Worm (Caenorhabditis elegans) whole organism, early embryonic: ENCODE measurements around the gene sax-2.

ENCODE experiments used
- B0310.2 ChIP-seq: sonication (generic microtip); optimal IDR thresholded peaks from 2 replicates; lab custom pipeline; 2016; ENCODE audit warnings: mild to moderate bottlenecking, missing genetic modification characterization, missing compliant biosample characterization
- ama-1 ChIP-seq: fragments of 150-350 bp; optimal IDR thresholded peaks from 2 replicates; lab custom pipeline; 2014
- flt-1 ChIP-seq: fragments of 200-800 bp; sonication (Bioruptor generic); IDR thresholded peaks from 2 replicates; pipeline ENCODE4 v1.3.6; 2022; ENCODE audit warnings: missing genetic modification characterization, missing compliant biosample characterization
- tbx-11 ChIP-seq: fragments of 200-800 bp; sonication (Bioruptor generic); IDR thresholded peaks from 2 replicates; pipeline ENCODE4 v1.3.6; 2022; ENCODE audit warnings: missing genetic modification characterization, missing compliant biosample characterization

ce11 chrIII:5162820-5163631, 53.5 kb downstream of the sax-2 start, which contains the start of gene gars-1:
- TF ChIP-seq B0310.2 (no peak), ama-1 (lab: Kevin White, UChicago) (no peak), tbx-11 (GFP tag; lab: Robert Waterston, UW) (no peak), flt-1 (GFP tag; lab: Robert Waterston, UW) (no peak)
